Fruit fly (Drosophila melanogaster): ENCODE data around the gene CG15399.

dm6 chr2L:2797186-2797585 is 25.6 kb upstream of the CG15399 start:
- TF ChIP-seq CG9215 (GFP tag; IDR thresholded peaks at IDR 0.05) (no peak), CG15011 (GFP tag; optimal IDR thresholded peaks at IDR 0.05) (no peak)

Measured in whole organism, embryonic.